Worm (Caenorhabditis elegans): ENCODE data around the gene ZK813.1.

ZK813.1 gene

ce11 chrX:3419084-3419483 lies 27.0 kb upstream of the ZK813.1 start, which contains the start of gene C04F6.7:
C04F6.7 (minus strand) TSS chrX:3419184.
- TF ChIP-seq hlh-6 (tag; optimal IDR thresholded peaks at IDR 0.05) (no peak), hlh-15 (tag; optimal IDR thresholded peaks at IDR 0.05) (no peak), ttx-3 (tag; optimal IDR thresholded peaks at IDR 0.05) (no peak), ahr-1 (tag; optimal IDR thresholded peaks at IDR 0.05) (no peak), pax-1 (tag; optimal IDR thresholded peaks at IDR 0.05) (no peak), ceh-34 (tag; optimal IDR thresholded peaks at IDR 0.05) (no peak), fkh-10 (GFP tag; optimal IDR thresholded peaks at IDR 0.05) (no peak), pqm-1 (tag; optimal IDR thresholded peaks at IDR 0.05) (no peak)

- TF ChIP-seq nfya-1 (tag; optimal IDR thresholded peaks at IDR 0.05) (no peak), ceh-31 (tag; optimal IDR thresholded peaks at IDR 0.05) (no peak), ets-4 (tag; optimal IDR thresholded peaks at IDR 0.05) (no peak), dmd-4 (tag; optimal IDR thresholded peaks at IDR 0.05; ENCODE audit: borderline replicate concordance) (no peak), ceh-6 (GFP tag; optimal IDR thresholded peaks at IDR 0.05) (no peak), unc-86 (tag; optimal IDR thresholded peaks at IDR 0.05) (no peak), ceh-2 (tag; optimal IDR thresholded peaks at IDR 0.05) (no peak), npax-4 (tag; optimal IDR thresholded peaks at IDR 0.05) (no peak)
Observed at ce11 chrX:3424516-3424915, 21.6 kb upstream of the ZK813.1 start, which contains the start of gene ZK813.6. ZK813.6 (plus strand) TSS chrX:3424816.

DNA sequence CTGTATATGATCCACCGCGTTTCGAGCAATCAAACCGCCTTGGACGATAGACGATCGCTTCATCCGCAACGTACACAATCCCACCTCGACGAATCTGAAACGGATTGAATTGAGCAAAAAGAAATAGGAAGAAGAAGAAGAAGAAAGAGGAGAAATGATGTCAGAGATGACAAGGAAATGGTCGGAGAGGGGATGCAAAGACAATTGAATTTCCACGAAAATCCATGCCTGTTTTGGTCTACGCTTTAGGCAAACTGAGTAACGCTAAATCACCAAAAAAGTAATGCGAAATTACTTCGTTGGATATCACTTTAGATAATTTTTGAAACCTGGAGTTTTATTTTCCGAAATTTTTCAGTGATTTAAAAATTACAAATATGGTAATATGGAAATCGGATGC lies 17.0 kb upstream of the ZK813.1 start:
- TF ChIP-seq npax-4 (tag; optimal IDR thresholded peaks at IDR 0.05) (no peak), unc-42 (tag; optimal IDR thresholded peaks at IDR 0.05) (peak; percentile 79)

- TF ChIP-seq lin-11 (tag; optimal IDR thresholded peaks at IDR 0.05) (no peak), ref-2 (tag; optimal IDR thresholded peaks at IDR 0.05) (no peak), ceh-14 (tag; optimal IDR thresholded peaks at IDR 0.05) (no peak), Y22D7AL.16 (tag; optimal IDR thresholded peaks at IDR 0.05) (no peak), C38D4.7 (GFP tag; optimal IDR thresholded peaks at IDR 0.05) (no peak), npax-4 (tag; optimal IDR thresholded peaks at IDR 0.05) (no peak), pag-3 (tag; optimal IDR thresholded peaks at IDR 0.05; ENCODE audit: borderline replicate concordance) (no peak), sdc-2 (tag; optimal IDR thresholded peaks at IDR 0.05) (no peak), ttx-3 (tag; optimal IDR thresholded peaks at IDR 0.05) (no peak), fkh-6 (tag; optimal IDR thresholded peaks at IDR 0.05) (no peak)
Observed at ce11 chrX:3430020-3430419, 16.1 kb upstream of the ZK813.1 start, which contains the start of gene ZK813.4. ZK813.4 (minus strand) TSS chrX:3430120.

DNA sequence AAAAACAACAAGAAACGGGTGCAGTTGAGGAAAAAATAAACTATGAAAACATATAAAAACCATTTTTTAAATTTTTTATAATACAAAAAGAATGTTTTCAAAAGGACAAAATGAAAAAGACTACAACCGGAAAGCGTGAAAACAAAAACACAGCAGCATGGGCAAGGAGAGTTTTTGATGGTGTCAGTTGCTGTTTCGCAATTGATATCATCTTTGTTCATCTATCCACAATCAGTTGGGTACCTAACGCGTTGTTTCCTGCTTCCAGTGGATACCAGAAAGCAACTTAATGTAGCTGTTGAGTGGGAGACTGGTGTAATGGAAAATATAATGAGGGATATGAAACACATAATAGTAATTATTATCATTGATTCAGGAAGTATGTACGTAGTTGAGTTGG lies 6.3 kb upstream of the ZK813.1 start:
- TF ChIP-seq npax-4 (tag; optimal IDR thresholded peaks at IDR 0.05), result no peak
- no peak for TF ChIP-seq ceh-31 (tag; optimal IDR thresholded peaks at IDR 0.05)
- no peak for TF ChIP-seq nhr-232 (tag; optimal IDR thresholded peaks at IDR 0.05)
- no peak for TF ChIP-seq ceh-18 (tag; optimal IDR thresholded peaks at IDR 0.05)
- TF ChIP-seq ceh-19 (GFP tag; optimal IDR thresholded peaks at IDR 0.05), result no peak

DNA sequence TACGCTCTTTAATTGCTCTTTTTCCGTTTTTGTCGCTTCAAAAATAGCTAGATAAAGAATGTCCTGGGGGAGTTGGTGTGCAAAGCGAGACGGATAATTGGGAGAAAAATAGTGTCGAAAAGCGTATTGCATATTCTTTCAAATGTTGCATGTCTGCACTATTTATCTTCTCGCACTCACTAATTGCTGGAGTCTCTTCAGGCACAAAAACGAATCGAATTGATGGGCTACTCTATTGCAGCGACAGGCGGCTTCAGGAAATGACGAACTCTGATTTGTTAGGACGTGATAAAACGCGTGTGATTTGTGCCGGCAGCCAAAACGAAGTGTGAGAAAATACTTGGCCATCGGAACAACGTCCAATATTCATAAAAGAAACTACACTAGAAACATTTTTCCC lies 5.8 kb upstream of the ZK813.1 start:
- TF ChIP-seq unc-55 (GFP tag; optimal IDR thresholded peaks at IDR 0.05) (peak; percentile 55), pqm-1 (tag; optimal IDR thresholded peaks at IDR 0.05) (no peak), ceh-31 (tag; optimal IDR thresholded peaks at IDR 0.05) (no peak), lim-6 (tag; optimal IDR thresholded peaks at IDR 0.05) (no peak), rnt-1 (tag; optimal IDR thresholded peaks at IDR 0.05) (peak; percentile 6), F13H6.1 (tag; optimal IDR thresholded peaks at IDR 0.05) (no peak), fkh-10 (GFP tag; optimal IDR thresholded peaks at IDR 0.05) (no peak)

DNA sequence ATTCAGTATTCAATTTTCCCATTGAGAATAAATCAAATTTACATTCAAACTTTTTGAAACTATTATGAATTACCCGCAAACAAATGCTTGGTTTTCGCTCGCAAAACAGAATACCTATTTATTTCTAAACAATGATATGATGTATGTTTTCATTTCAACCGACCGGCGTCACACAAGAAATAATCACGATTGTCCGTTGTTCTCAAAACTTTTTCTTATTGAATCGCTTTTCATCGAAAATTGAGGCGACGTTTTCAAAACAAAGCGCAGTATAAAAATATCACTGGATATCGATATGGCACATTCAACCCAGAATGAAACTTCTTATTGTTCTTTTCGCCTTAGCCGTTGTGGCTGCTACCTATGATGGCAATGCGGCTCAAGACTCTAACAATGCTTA lies 4.6 kb upstream of the ZK813.1 start, which contains the start of gene ZK813.3:
Gene ZK813.3, plus strand, starts transcription at position 301 of the 400 bp plus-strand sequence.
- no peak for TF ChIP-seq C38D4.7 (GFP tag; optimal IDR thresholded peaks at IDR 0.05)
- no peak for TF ChIP-seq pros-1 (tag; optimal IDR thresholded peaks at IDR 0.05)
- TF ChIP-seq hlh-13 (GFP tag; optimal IDR thresholded peaks at IDR 0.05), result no peak
- TF ChIP-seq tbx-7 (tag; optimal IDR thresholded peaks at IDR 0.05), result no peak
- no peak for TF ChIP-seq Y22D7AL.16 (tag; optimal IDR thresholded peaks at IDR 0.05)
- TF ChIP-seq ceh-14 (tag; optimal IDR thresholded peaks at IDR 0.05), result no peak
- TF ChIP-seq dmd-4 (tag; optimal IDR thresholded peaks at IDR 0.05; ENCODE audit: borderline replicate concordance), result no peak
- TF ChIP-seq tbx-2 (tag; optimal IDR thresholded peaks at IDR 0.05), result no peak
- no peak for TF ChIP-seq ets-4 (tag; optimal IDR thresholded peaks at IDR 0.05)
- TF ChIP-seq ceh-24 (tag; optimal IDR thresholded peaks at IDR 0.05), result no peak
- TF ChIP-seq pha-2 (tag; optimal IDR thresholded peaks at IDR 0.05), result no peak
- no peak for TF ChIP-seq ceh-2 (tag; optimal IDR thresholded peaks at IDR 0.05)
- TF ChIP-seq hlh-6 (tag; optimal IDR thresholded peaks at IDR 0.05), result no peak
- TF ChIP-seq gmeb-2 (tag; optimal IDR thresholded peaks at IDR 0.05), result no peak

All from whole organism, late embryonic.